Worm (Caenorhabditis elegans): Measurements from ENCODE around the gene moma-1.

ce11 chrIII:900134-900533, 47.9 kb upstream of the moma-1 start:
- no peak for TF ChIP-seq klf-2 (GFP tag; conservative IDR thresholded peaks at IDR 0.05)
- no peak for TF ChIP-seq T22C8.4 (GFP tag; IDR thresholded peaks at IDR 0.05)
- no peak for TF ChIP-seq med-1 (GFP tag; optimal IDR thresholded peaks at IDR 0.05; ENCODE audit: insufficient read depth)
- no peak for TF ChIP-seq ztf-29 (GFP tag; IDR thresholded peaks at IDR 0.05)
- no peak for TF ChIP-seq ref-1 (GFP tag; conservative IDR thresholded peaks at IDR 0.05)
- no peak for TF ChIP-seq ztf-23 (GFP tag; IDR thresholded peaks at IDR 0.05)
- TF ChIP-seq tab-1 (GFP tag; IDR thresholded peaks at IDR 0.05) = no peak
- no peak for TF ChIP-seq cog-1 (tag; optimal IDR thresholded peaks at IDR 0.05)

Measured in whole organism, midembryonic.